In the genomic region with DNA sequence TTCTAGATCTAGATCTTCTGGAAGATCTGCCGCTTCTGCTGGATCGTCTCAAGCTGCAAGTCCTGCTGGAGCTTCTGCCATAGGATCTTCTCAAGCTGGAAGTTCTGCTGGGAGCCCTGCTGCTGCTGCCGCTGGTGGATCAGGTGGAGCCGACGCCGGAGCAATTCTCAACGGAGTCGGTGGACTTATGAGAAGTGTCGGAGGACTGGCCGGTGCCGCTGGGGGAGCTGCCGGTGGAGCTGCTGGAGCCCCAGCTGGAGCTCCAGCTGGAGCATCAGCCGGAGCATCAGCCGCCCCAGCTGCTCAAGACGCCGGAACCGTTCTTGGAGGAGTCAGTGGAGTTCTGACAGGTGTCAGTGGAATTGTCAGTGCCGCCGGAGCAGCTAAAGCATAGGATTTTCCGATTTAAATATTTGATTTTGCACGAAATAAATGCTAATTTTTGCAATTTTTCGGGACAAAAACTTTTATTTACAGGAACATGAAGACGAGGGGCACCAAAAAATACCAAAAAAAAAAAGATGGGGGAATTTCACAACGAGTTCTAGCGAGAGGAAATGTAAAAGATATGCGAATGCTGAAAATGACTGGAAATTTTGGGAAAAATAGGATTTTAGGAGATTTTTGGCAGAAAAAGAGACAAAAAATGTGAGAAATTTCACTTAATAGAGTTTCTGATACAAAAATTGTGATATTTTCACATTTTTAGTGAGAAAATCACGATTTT, we compare ENCODE assay signal across 3 worm cellular contexts.
A peak's percentile ranks its signal among the peaks of the same experiment; 100 is the strongest.
TF ChIP-seq lines count a peak whose summit lies in the region.

No protein-coding gene starts in this region.

TF ChIP-seq in whole organism, L1 larva, 84 proteins besides CTCF, POLR2A, EP300 and RAD21:
- TF ChIP-seq irx-1 (tag; optimal IDR thresholded peaks at IDR 0.05; lab: Kevin White, UChicago), result no peak
- peak; percentile 74 for TF ChIP-seq ceh-8 (GFP tag; optimal IDR thresholded peaks at IDR 0.05; lab: Kevin White, UChicago)

TF ChIP-seq in whole organism, L4 larva, 104 proteins besides CTCF, POLR2A, EP300 and RAD21:
- TF ChIP-seq snpc-1.2 (GFP tag; IDR thresholded peaks at IDR 0.05; lab: Robert Waterston, UW), result 0 out of 2 replicates have a peak, but pooled peaks have one; percentile 40
- peak; percentile 69; the same call in 1 of the 2 replicates for TF ChIP-seq pha-4 (GFP tag; IDR thresholded peaks at IDR 0.05; lab: Robert Waterston, UW)
- no peak for TF ChIP-seq pha-4 (tag; optimal IDR thresholded peaks at IDR 0.05; lab: Kevin White, UChicago)
- 0 out of 4 replicates have a peak, but pooled peaks of 1 of the 2 experiments have one; percentile 35 for TF ChIP-seq madf-5 (GFP tag; IDR thresholded peaks at IDR 0.05; lab: Robert Waterston, UW)
- TF ChIP-seq dmd-8 (GFP tag; IDR thresholded peaks at IDR 0.05; lab: Robert Waterston, UW), result no peak
- peak; percentile 99 for TF ChIP-seq set-16 (GFP tag; IDR thresholded peaks at IDR 0.05; lab: Robert Waterston, UW)
- TF ChIP-seq aha-1 (tag; lab: Kevin White, UChicago), result peak; percentile 90
- no peak for TF ChIP-seq daf-16 (GFP tag; optimal IDR thresholded peaks at IDR 0.05; lab: Kevin White, UChicago)
- no peak for TF ChIP-seq daf-16 (tag; optimal IDR thresholded peaks at IDR 0.05; lab: Kevin White, UChicago)
- peak; percentile 63 for TF ChIP-seq egl-43 (GFP tag; IDR thresholded peaks at IDR 0.05; lab: Robert Waterston, UW)
- TF ChIP-seq gei-8 (GFP tag; optimal IDR thresholded peaks at IDR 0.05; lab: Kevin White, UChicago), result no peak

TF ChIP-seq in whole organism, young adult, 124 proteins besides CTCF, POLR2A, EP300 and RAD21:
- no peak for TF ChIP-seq ceh-79 (tag; optimal IDR thresholded peaks at IDR 0.05; lab: Kevin White, UChicago)
- TF ChIP-seq lin-54 (GFP tag; optimal IDR thresholded peaks at IDR 0.05; lab: Kevin White, UChicago), result no peak
- peak; percentile 98 for TF ChIP-seq egrh-3 (GFP tag; IDR thresholded peaks at IDR 0.05; lab: Robert Waterston, UW)
- TF ChIP-seq dox-1 (GFP tag; IDR thresholded peaks at IDR 0.05; lab: Robert Waterston, UW), result 0 out of 2 replicates have a peak, but pooled peaks have one; percentile 19
- no peak for TF ChIP-seq nfya-2 (GFP tag; IDR thresholded peaks at IDR 0.05; lab: Robert Waterston, UW)
- 0 out of 2 replicates have a peak, but pooled peaks have one; percentile 23 for TF ChIP-seq mcd-1 (GFP tag; IDR thresholded peaks at IDR 0.05; lab: Robert Waterston, UW)
- TF ChIP-seq C17E4.6 (GFP tag; IDR thresholded peaks at IDR 0.05; lab: Robert Waterston, UW), result no peak
- no peak for TF ChIP-seq egl-18 (GFP tag; IDR thresholded peaks at IDR 0.05; lab: Robert Waterston, UW)
- TF ChIP-seq madf-6 (GFP tag; IDR thresholded peaks at IDR 0.05; lab: Robert Waterston, UW), result 0 out of 2 replicates have a peak, but pooled peaks have one; percentile 28
- peak; percentile 27 for TF ChIP-seq chd-7 (tag; optimal IDR thresholded peaks at IDR 0.05; lab: Kevin White, UChicago)
- peak; percentile 96 for TF ChIP-seq zfh-2 (GFP tag; conservative IDR thresholded peaks at IDR 0.05; lab: Robert Waterston, UW)
